Worm (Caenorhabditis elegans): ENCODE measurements around the gene nhr-1.
A peak's percentile ranks its signal among the peaks of the same experiment; 100 is the strongest.

Gene nhr-1

ce11 chrX:17508137-17508536 is 5.7 kb upstream of the nhr-1 start:
- no peak for TF ChIP-seq pqm-1 (tag; optimal IDR thresholded peaks at IDR 0.05)
- no peak for TF ChIP-seq skn-1 (tag; optimal IDR thresholded peaks at IDR 0.05)
- TF ChIP-seq nhr-23 (tag; optimal IDR thresholded peaks at IDR 0.05), result no peak
- TF ChIP-seq nhr-43 (tag; optimal IDR thresholded peaks at IDR 0.05; ENCODE audit: poor library complexity, severe bottlenecking), result no peak
- no peak for TF ChIP-seq ceh-82 (tag; optimal IDR thresholded peaks at IDR 0.05)
- no peak for TF ChIP-seq ztf-11 (tag; optimal IDR thresholded peaks at IDR 0.05)
- TF ChIP-seq egl-27 (tag; optimal IDR thresholded peaks at IDR 0.05), result no peak
- TF ChIP-seq lin-15B (tag; optimal IDR thresholded peaks at IDR 0.05), result no peak
- TF ChIP-seq eor-1 (tag; optimal IDR thresholded peaks at IDR 0.05), result no peak
- no peak for TF ChIP-seq lsy-12 (tag; optimal IDR thresholded peaks at IDR 0.05)
- no peak for TF ChIP-seq nhr-77 (tag; optimal IDR thresholded peaks at IDR 0.05)
- TF ChIP-seq ceh-9 (tag; optimal IDR thresholded peaks at IDR 0.05), result no peak
- no peak for TF ChIP-seq snpc-4 (tag; optimal IDR thresholded peaks at IDR 0.05)
- no peak for TF ChIP-seq hmg-11 (tag; optimal IDR thresholded peaks at IDR 0.05)

ce11 chrX:17509048-17509776 is 4.7 kb upstream of the nhr-1 start:
- TF ChIP-seq mdl-1 (tag; optimal IDR thresholded peaks at IDR 0.05) (no peak), fos-1 (tag; optimal IDR thresholded peaks at IDR 0.05) (no peak), pqm-1 (tag; optimal IDR thresholded peaks at IDR 0.05) (peak; percentile 54), nhr-12 (tag; optimal IDR thresholded peaks at IDR 0.05) (no peak), elt-2 (tag; optimal IDR thresholded peaks at IDR 0.05) (peak; percentile 80), elt-1 (tag; optimal IDR thresholded peaks at IDR 0.05) (no peak), ama-1 (optimal IDR thresholded peaks at IDR 0.05) (no peak), nhr-25 (tag; optimal IDR thresholded peaks at IDR 0.05) (no peak), hmg-11 (tag; optimal IDR thresholded peaks at IDR 0.05) (no peak), pha-4 (tag; optimal IDR thresholded peaks at IDR 0.05) (peak; percentile 60), ztf-11 (tag; optimal IDR thresholded peaks at IDR 0.05) (no peak)

- TF ChIP-seq elt-2 (tag; optimal IDR thresholded peaks at IDR 0.05) (peak; percentile 35), elt-1 (tag; optimal IDR thresholded peaks at IDR 0.05) (peak; percentile 88), R02D3.7 (tag; optimal IDR thresholded peaks at IDR 0.05) (no peak), pqm-1 (tag; optimal IDR thresholded peaks at IDR 0.05) (peak; percentile 35), nhr-11 (tag; optimal IDR thresholded peaks at IDR 0.05) (no peak), pha-4 (tag; optimal IDR thresholded peaks at IDR 0.05) (no peak)
Observed at ce11 chrX:17510523-17510922, 3.3 kb upstream of the nhr-1 start.

ce11 chrX:17514422-17514821 is 559 bp downstream of the nhr-1 start:
- TF ChIP-seq ceh-28 (tag; optimal IDR thresholded peaks at IDR 0.05), result no peak
- TF ChIP-seq ztf-4 (tag; optimal IDR thresholded peaks at IDR 0.05), result no peak
- no peak for TF ChIP-seq sea-2 (GFP tag; optimal IDR thresholded peaks at IDR 0.05)
- no peak for TF ChIP-seq lin-39 (tag; optimal IDR thresholded peaks at IDR 0.05)
- no peak for TF ChIP-seq nhr-76 (tag; optimal IDR thresholded peaks at IDR 0.05)
- TF ChIP-seq pha-4 (tag; optimal IDR thresholded peaks at IDR 0.05), result peak; percentile 63
- no peak for TF ChIP-seq nhr-43 (tag; optimal IDR thresholded peaks at IDR 0.05; ENCODE audit: poor library complexity, severe bottlenecking)

ce11 chrX:17515207-17515902 is 1.5 kb downstream of the nhr-1 start:
- TF ChIP-seq ceh-16 (tag; optimal IDR thresholded peaks at IDR 0.05), result no peak
- peak; percentile 57 for TF ChIP-seq nhr-43 (tag; optimal IDR thresholded peaks at IDR 0.05; ENCODE audit: poor library complexity, severe bottlenecking)
- TF ChIP-seq skn-1 (tag; optimal IDR thresholded peaks at IDR 0.05), result no peak
- peak; percentile 21 for TF ChIP-seq nhr-23 (tag; optimal IDR thresholded peaks at IDR 0.05)

ce11 chrX:17516461-17516860 is 2.6 kb downstream of the nhr-1 start:
- TF ChIP-seq nhr-28 (tag; optimal IDR thresholded peaks at IDR 0.05) (no peak), nfya-1 (tag; optimal IDR thresholded peaks at IDR 0.05; ENCODE audit: insufficient read depth) (no peak), elt-3 (tag; optimal IDR thresholded peaks at IDR 0.05) (no peak), daf-12 (tag; optimal IDR thresholded peaks at IDR 0.05) (no peak), nhr-237 (tag; optimal IDR thresholded peaks at IDR 0.05) (no peak), nhr-67 (tag; optimal IDR thresholded peaks at IDR 0.05) (no peak), aly-2 (tag; optimal IDR thresholded peaks at IDR 0.05) (no peak), fkh-10 (GFP tag; optimal IDR thresholded peaks at IDR 0.05) (no peak)
